Worm (Caenorhabditis elegans) whole organism, late embryonic: ENCODE results near the gene Y75B8A.7.

ENCODE experiments used
- fkh-10 ChIP-seq: fragments of 150-350 bp; optimal IDR thresholded peaks from 2 replicates; lab custom pipeline; 2014; ENCODE audit warnings: missing biosample characterization, missing genetic modification reagents, missing genetic modification characterization
- gmeb-2 ChIP-seq: sonication (generic microtip); optimal IDR thresholded peaks from 2 replicates; lab custom pipeline; 2016; ENCODE audit warnings: missing genetic modification characterization, inconsistent platforms, missing compliant biosample characterization
- nhr-11 ChIP-seq: fragments of 150-350 bp; optimal IDR thresholded peaks from 2 replicates; lab custom pipeline; 2014; ENCODE audit warnings: missing biosample characterization, missing genetic modification characterization
- ttx-3 ChIP-seq: sonication (generic microtip); optimal IDR thresholded peaks from 2 replicates; lab custom pipeline; 2016; ENCODE audit warnings: missing genetic modification reagents, missing genetic modification characterization, missing compliant biosample characterization

- TF ChIP-seq gmeb-2 (tag; lab: Kevin White, UChicago): no peak
- TF ChIP-seq fkh-10: no peak
- no peak for TF ChIP-seq nhr-11 (tag; lab: Kevin White, UChicago)
- no peak for TF ChIP-seq ttx-3 (tag; lab: Kevin White, UChicago)
Measured at ce11 chrIII:12207574-12207973, 54.9 kb downstream of the Y75B8A.7 start.
